Fruit fly (Drosophila melanogaster) whole organism, embryonic: Measurements from ENCODE around the gene pHCl-2.

Experiments used
- Aef1 ChIP-seq: fragments of 200-800 bp; sonication (Bioruptor generic); IDR thresholded peaks from 3 replicates; pipeline ENCODE4 v1.3.6; 2022; ENCODE audit warnings: missing biosample characterization, missing genetic modification characterization
- Atf6 ChIP-seq: fragments of 200-800 bp; sonication (Bioruptor generic); IDR thresholded peaks from 2 replicates; pipeline ENCODE4 v1.3.6; 2022; ENCODE audit warnings: missing biosample characterization, missing genetic modification characterization
- C15 ChIP-seq: fragments of 200-800 bp; sonication (Bioruptor generic); IDR thresholded peaks from 3 replicates; pipeline ENCODE4 v1.3.6; 2022; ENCODE audit warnings: missing biosample characterization, missing genetic modification characterization
- CG10147 ChIP-seq: fragments of 200-800 bp; sonication (Bioruptor generic); optimal IDR thresholded peaks from 2 replicates; lab custom pipeline; 2019; ENCODE audit warnings: missing biosample characterization, mild to moderate bottlenecking, missing genetic modification characterization, moderate library complexity
- CG11456 ChIP-seq: fragments of 200-800 bp; sonication (Bioruptor generic); IDR thresholded peaks from 3 replicates; pipeline ENCODE4 v1.3.6; 2022; ENCODE audit warnings: missing biosample characterization, missing genetic modification characterization
- CG11504 ChIP-seq: fragments of 200-800 bp; sonication (Bioruptor generic); optimal IDR thresholded peaks from 3 replicates; lab custom pipeline; 2019; ENCODE audit warnings: missing biosample characterization, mild to moderate bottlenecking, missing genetic modification characterization, moderate library complexity
- CG11695 ChIP-seq: fragments of 200-800 bp; sonication (Bioruptor generic); IDR thresholded peaks from 3 replicates; pipeline ENCODE4 v1.3.6; 2022; ENCODE audit warnings: missing biosample characterization, missing genetic modification characterization
- CG12071 ChIP-seq: fragments of 200-800 bp; sonication (Bioruptor generic); optimal IDR thresholded peaks from 3 replicates; lab custom pipeline; 2018; ENCODE audit warnings: missing biosample characterization, mild to moderate bottlenecking, missing genetic modification characterization
- CG12155 ChIP-seq: fragments of 200-800 bp; sonication (Bioruptor generic); optimal IDR thresholded peaks from 3 replicates; lab custom pipeline; 2016; ENCODE audit warnings: missing biosample characterization, missing genetic modification characterization
- CG13296 ChIP-seq: fragments of 200-800 bp; sonication (Bioruptor generic); optimal IDR thresholded peaks from 3 replicates; lab custom pipeline; 2018; ENCODE audit warnings: missing biosample characterization, mild to moderate bottlenecking, missing genetic modification characterization
- CG13424 ChIP-seq: fragments of 200-800 bp; sonication (Bioruptor generic); optimal IDR thresholded peaks from 2 replicates; lab custom pipeline; 2019; ENCODE audit warnings: missing biosample characterization, mild to moderate bottlenecking, missing genetic modification characterization, moderate library complexity
- CG13624 ChIP-seq: fragments of 200-800 bp; sonication (Bioruptor generic); optimal IDR thresholded peaks from 2 replicates; lab custom pipeline; 2016; ENCODE audit warnings: missing biosample characterization, missing genetic modification characterization
- CG1647 ChIP-seq: fragments of 200-800 bp; sonication (Bioruptor generic); optimal IDR thresholded peaks from 3 replicates; lab custom pipeline; 2016; ENCODE audit warnings: missing biosample characterization, missing genetic modification characterization
- CG18476 ChIP-seq: fragments of 200-800 bp; sonication (Bioruptor generic); optimal IDR thresholded peaks from 2 replicates; lab custom pipeline; 2016; ENCODE audit warnings: missing biosample characterization, mild to moderate bottlenecking, missing genetic modification characterization
- CG3065 ChIP-seq: fragments of 200-800 bp; sonication (Bioruptor generic); optimal IDR thresholded peaks from 2 replicates; lab custom pipeline; 2016; ENCODE audit warnings: missing biosample characterization, missing genetic modification characterization
- CG31365 ChIP-seq: fragments of 200-800 bp; sonication (Bioruptor generic); optimal IDR thresholded peaks from 2 replicates; lab custom pipeline; 2018; ENCODE audit warnings: missing biosample characterization, mild to moderate bottlenecking, missing genetic modification characterization
- CG31441 ChIP-seq: fragments of 200-800 bp; sonication (Bioruptor generic); IDR thresholded peaks from 2 replicates; pipeline ENCODE4 v1.3.6; 2022; ENCODE audit warnings: missing biosample characterization, missing genetic modification characterization
- CG3281 ChIP-seq: fragments of 200-800 bp; sonication (Bioruptor generic); optimal IDR thresholded peaks from 3 replicates; lab custom pipeline; 2017; ENCODE audit warnings: missing biosample characterization, mild to moderate bottlenecking, missing genetic modification characterization
- CG33213 ChIP-seq: fragments of 200-800 bp; sonication (Bioruptor generic); optimal IDR thresholded peaks from 3 replicates; lab custom pipeline; 2016; ENCODE audit warnings: missing biosample characterization, missing genetic modification characterization
- CG4360 ChIP-seq: fragments of 200-800 bp; sonication (Bioruptor generic); IDR thresholded peaks from 2 replicates; pipeline ENCODE4 v1.3.6; 2022; ENCODE audit warnings: missing biosample characterization, missing genetic modification characterization
- CG4820 ChIP-seq: fragments of 200-800 bp; sonication (Bioruptor generic); optimal IDR thresholded peaks from 3 replicates; lab custom pipeline; 2016; ENCODE audit warnings: missing biosample characterization, missing genetic modification characterization
- CG6791 ChIP-seq: fragments of 200-800 bp; sonication (Bioruptor generic); IDR thresholded peaks from 3 replicates; pipeline ENCODE4 v1.3.6; 2022; ENCODE audit warnings: missing biosample characterization, missing genetic modification characterization; ENCODE audit not compliant: partially characterized antibody
- CG9876 ChIP-seq: fragments of 200-800 bp; sonication (Bioruptor generic); optimal IDR thresholded peaks from 2 replicates; lab custom pipeline; 2016; ENCODE audit warnings: missing biosample characterization, missing genetic modification characterization
- CoRest ChIP-seq: fragments of 200-800 bp; sonication (Bioruptor generic); optimal IDR thresholded peaks from 3 replicates; lab custom pipeline; 2018; ENCODE audit warnings: missing biosample characterization, mild to moderate bottlenecking, missing genetic modification characterization, moderate library complexity
- CrebB ChIP-seq: fragments of 200-800 bp; sonication (Bioruptor generic); optimal IDR thresholded peaks from 3 replicates; lab custom pipeline; 2018; ENCODE audit warnings: missing biosample characterization, mild to moderate bottlenecking, missing genetic modification characterization
- D19A ChIP-seq: fragments of 200-800 bp; optimal IDR thresholded peaks from 3 replicates; lab custom pipeline; 2019; ENCODE audit warnings: missing biosample characterization, mild to moderate bottlenecking, missing genetic modification characterization, moderate library complexity
- E2f1 ChIP-seq: fragments of 200-800 bp; sonication (Bioruptor generic); IDR thresholded peaks from 2 replicates; pipeline ENCODE4 v1.3.6; 2022; ENCODE audit warnings: missing biosample characterization, missing genetic modification characterization
- Ets65A ChIP-seq: fragments of 200-800 bp; sonication (Bioruptor generic); peaks from one replicate; lab custom pipeline; 2016; ENCODE audit warnings: missing biosample characterization, missing genetic modification characterization
- HLH3B ChIP-seq: fragments of 200-800 bp; sonication (Bioruptor generic); IDR thresholded peaks from 2 replicates; pipeline ENCODE4 v1.3.6; 2022; ENCODE audit warnings: missing biosample characterization, missing genetic modification characterization
- Side ChIP-seq: fragments of 200-800 bp; sonication (Bioruptor generic); optimal IDR thresholded peaks from 2 replicates; lab custom pipeline; 2016; ENCODE audit warnings: missing biosample characterization, missing genetic modification characterization
- Sox102F ChIP-seq: fragments of 200-800 bp; sonication (Bioruptor generic); optimal IDR thresholded peaks from 2 replicates; lab custom pipeline; 2018; ENCODE audit warnings: missing biosample characterization, mild to moderate bottlenecking, missing genetic modification characterization, moderate library complexity
- Sry-δ ChIP-seq: fragments of 200-800 bp; sonication (Bioruptor generic); optimal IDR thresholded peaks from 2 replicates; lab custom pipeline; 2016; ENCODE audit warnings: missing biosample characterization, missing genetic modification characterization
- crol ChIP-seq: fragments of 200-800 bp; sonication (Bioruptor generic); IDR thresholded peaks from 2 replicates; pipeline ENCODE4 v1.3.6; 2022; ENCODE audit warnings: missing biosample characterization, missing genetic modification characterization
- fd102C ChIP-seq: fragments of 200-800 bp; sonication (Bioruptor generic); optimal IDR thresholded peaks from 2 replicates; lab custom pipeline; 2018; ENCODE audit warnings: missing biosample characterization, mild to moderate bottlenecking, missing genetic modification characterization, moderate library complexity
- fd3F ChIP-seq: fragments of 200-800 bp; sonication (Bioruptor generic); optimal IDR thresholded peaks from 2 replicates; lab custom pipeline; 2018; ENCODE audit warnings: missing biosample characterization, mild to moderate bottlenecking, missing genetic modification characterization, moderate library complexity
- gce ChIP-seq: fragments of 200-800 bp; sonication (Bioruptor generic); IDR thresholded peaks from 3 replicates; pipeline ENCODE4 v1.3.6; 2022; ENCODE audit warnings: missing biosample characterization, missing genetic modification characterization
- ind ChIP-seq: fragments of 200-800 bp; sonication (Bioruptor generic); optimal IDR thresholded peaks from 3 replicates; lab custom pipeline; 2016; ENCODE audit warnings: missing biosample characterization, missing genetic modification characterization
- lmd ChIP-seq: fragments of 200-800 bp; sonication (Bioruptor generic); IDR thresholded peaks from 2 replicates; pipeline ENCODE4 v1.3.6; 2022; ENCODE audit warnings: missing biosample characterization, missing genetic modification characterization
- maf-S ChIP-seq: fragments of 200-800 bp; sonication (Bioruptor generic); optimal IDR thresholded peaks from 2 replicates; lab custom pipeline; 2016; ENCODE audit warnings: missing biosample characterization, missing genetic modification characterization
- pho ChIP-seq: fragments of 200-800 bp; sonication (Bioruptor generic); optimal IDR thresholded peaks from 2 replicates; lab custom pipeline; 2016; ENCODE audit warnings: missing biosample characterization, missing genetic modification characterization
- psq ChIP-seq: fragments of 200-800 bp; sonication (Bioruptor generic); optimal IDR thresholded peaks from 2 replicates; lab custom pipeline; 2017; ENCODE audit warnings: missing biosample characterization, missing genetic modification characterization
- row ChIP-seq: fragments of 200-800 bp; sonication (Bioruptor generic); IDR thresholded peaks from 3 replicates; pipeline ENCODE4 v1.3.6; 2022; ENCODE audit warnings: missing biosample characterization, missing genetic modification characterization
- run ChIP-seq: fragments of 200-800 bp; sonication (Bioruptor generic); optimal IDR thresholded peaks from 3 replicates; lab custom pipeline; 2018; ENCODE audit warnings: missing biosample characterization, mild to moderate bottlenecking, missing genetic modification characterization
- sc ChIP-seq, 3 experiments: fragments of >200 bp in 2 of 3; fragments of 200-800 bp in 1 of 3; sonication (Bioruptor generic) in 1 of 3; optimal IDR thresholded peaks; 2 replicates in 2 of 3; 3 replicates in 1 of 3; lab custom pipeline; 2017; ENCODE audit warnings: mild to moderate bottlenecking in 1 of 3, missing biosample characterization in 1 of 3, missing genetic modification characterization in 1 of 3, missing genetic modification reagents in 1 of 3
- sim ChIP-seq: fragments of 200-800 bp; sonication (Bioruptor generic); IDR thresholded peaks from 2 replicates; pipeline ENCODE4 v1.3.6; 2022; ENCODE audit warnings: missing biosample characterization, missing genetic modification characterization
- sob ChIP-seq: fragments of 200-800 bp; sonication (Bioruptor generic); IDR thresholded peaks from 2 replicates; pipeline ENCODE4 v1.3.6; 2022; ENCODE audit warnings: missing biosample characterization, missing genetic modification characterization
- tgo ChIP-seq: fragments of 200-800 bp; sonication (Bioruptor generic); IDR thresholded peaks from 3 replicates; pipeline ENCODE4 v1.3.6; 2022; ENCODE audit warnings: missing biosample characterization, missing genetic modification characterization
- tin ChIP-seq: fragments of 200-800 bp; sonication (Bioruptor generic); optimal IDR thresholded peaks from 3 replicates; lab custom pipeline; 2016; ENCODE audit warnings: missing biosample characterization, missing genetic modification characterization
- tll ChIP-seq, 2 experiments: fragments of 200-800 bp in 1 of 2; fragments of >200 bp in 1 of 2; sonication (Bioruptor generic) in 1 of 2; optimal IDR thresholded peaks; 2 replicates each; lab custom pipeline; 2017 to 2019; ENCODE audit warnings: missing biosample characterization in 2 of 2, missing genetic modification characterization in 2 of 2, mild to moderate bottlenecking in 1 of 2, moderate library complexity in 1 of 2
- zen2 ChIP-seq: fragments of 200-800 bp; sonication (Bioruptor generic); IDR thresholded peaks from 3 replicates; pipeline ENCODE4 v1.3.6; 2022; ENCODE audit warnings: missing biosample characterization, missing genetic modification characterization; ENCODE audit not compliant: partially characterized antibody

Gene pHCl-2

dm6 chr3R:31308855-31309646, 3.9 kb upstream of the pHCl-2 start (continued):
- TF ChIP-seq CrebB (tag; lab: Kevin White, UChicago) = peak; percentile 38
- peak; percentile 25 for TF ChIP-seq Side (GFP tag; lab: Kevin White, UChicago)
- no peak for TF ChIP-seq crol (GFP tag; lab: Robert Waterston, UW)
- TF ChIP-seq CG6791 = no peak
- TF ChIP-seq CG31365 (tag; lab: Kevin White, UChicago) = no peak
- no peak for TF ChIP-seq tgo (GFP tag; lab: Robert Waterston, UW)
- peak; percentile 41 for TF ChIP-seq CG11504 (tag; lab: Kevin White, UChicago)
- TF ChIP-seq lmd (GFP tag; lab: Robert Waterston, UW) = no peak
- no peak for TF ChIP-seq CG10147 (GFP tag; lab: Kevin White, UChicago)
- no peak for TF ChIP-seq D19A (tag; lab: Kevin White, UChicago)
- no peak for TF ChIP-seq Sry-δ
- peak; percentile 17 for TF ChIP-seq CG33213 (GFP tag; lab: Kevin White, UChicago)
- TF ChIP-seq sob (GFP tag; lab: Robert Waterston, UW) = no peak
- TF ChIP-seq Aef1 = no peak
- no peak for TF ChIP-seq gce
- TF ChIP-seq run (tag; lab: Kevin White, UChicago) = no peak
- no peak for TF ChIP-seq sc (optimal IDR thresholded peaks at IDR 0.05; lab: Kevin White, UChicago)
- peak; percentile 60 for TF ChIP-seq sc (GFP tag; optimal IDR thresholded peaks at IDR 0.05; lab: Kevin White, UChicago)
- no peak for TF ChIP-seq CG9876 (GFP tag; lab: Kevin White, UChicago)
- TF ChIP-seq CG3065 (GFP tag; lab: Kevin White, UChicago) = no peak
- TF ChIP-seq CG12155 (GFP tag; lab: Kevin White, UChicago) = no peak
- no peak for TF ChIP-seq fd3F (GFP tag; lab: Kevin White, UChicago)
- no peak for TF ChIP-seq maf-S (GFP tag; lab: Kevin White, UChicago)
- TF ChIP-seq CG11456 (GFP tag; lab: Robert Waterston, UW) = no peak
- no peak for TF ChIP-seq CG13624
- TF ChIP-seq C15 (GFP tag; lab: Robert Waterston, UW) = no peak
- peak; percentile 45; the same call in 1 of the 2 replicates for TF ChIP-seq CG31441 (GFP tag; lab: Robert Waterston, UW)
- peak; percentile 38; the same call in 1 of the 2 replicates for TF ChIP-seq HLH3B (GFP tag; lab: Robert Waterston, UW)
- TF ChIP-seq zen2 = no peak
- no peak for TF ChIP-seq CG11695 (GFP tag; lab: Robert Waterston, UW)
- peak; percentile 10 for TF ChIP-seq CG18476 (GFP tag; lab: Kevin White, UChicago)
- TF ChIP-seq row (GFP tag; lab: Robert Waterston, UW) = no peak
- peak; percentile 45; the same call in 1 of the 2 replicates for TF ChIP-seq CG4360 (GFP tag; lab: Robert Waterston, UW)
- TF ChIP-seq psq (GFP tag; lab: Kevin White, UChicago) = no peak
- TF ChIP-seq Atf6 (GFP tag; lab: Robert Waterston, UW) = no peak
- TF ChIP-seq fd102C (GFP tag; lab: Kevin White, UChicago) = no peak
- TF ChIP-seq CoRest = peak; percentile 38
- no peak for TF ChIP-seq CG13296 (GFP tag; lab: Kevin White, UChicago)
- TF ChIP-seq pho (GFP tag; lab: Kevin White, UChicago) = no peak
- peak; percentile 43 for TF ChIP-seq CG13424 (tag; lab: Kevin White, UChicago)
- TF ChIP-seq Sox102F (GFP tag; lab: Kevin White, UChicago) = peak; percentile 30
- no peak for TF ChIP-seq CG4820 (GFP tag; lab: Kevin White, UChicago)
- TF ChIP-seq CG12071 (GFP tag; lab: Kevin White, UChicago) = peak; percentile 54
- no peak for TF ChIP-seq CG1647 (GFP tag; lab: Kevin White, UChicago)
- TF ChIP-seq E2f1 (GFP tag; lab: Robert Waterston, UW) = no peak
- no peak for TF ChIP-seq CG3281 (GFP tag; lab: Kevin White, UChicago)
- TF ChIP-seq ind (GFP tag; lab: Kevin White, UChicago) = no peak
- no peak for TF ChIP-seq sim (GFP tag; lab: Robert Waterston, UW)
- TF ChIP-seq tin (GFP tag; lab: Kevin White, UChicago) = peak; percentile 15
- TF ChIP-seq Ets65A (GFP tag; lab: Kevin White, UChicago) = peak; percentile 79
- TF ChIP-seq tll (GFP tag; optimal IDR thresholded peaks at IDR 0.05; lab: Kevin White, UChicago) = peak in 1 of 2 experiments; percentile 2
